Worm (Caenorhabditis elegans): ENCODE results near the gene CC8.3.
A peak's percentile ranks its signal among the peaks of the same experiment; 100 is the strongest.

Gene CC8.3

DNA sequence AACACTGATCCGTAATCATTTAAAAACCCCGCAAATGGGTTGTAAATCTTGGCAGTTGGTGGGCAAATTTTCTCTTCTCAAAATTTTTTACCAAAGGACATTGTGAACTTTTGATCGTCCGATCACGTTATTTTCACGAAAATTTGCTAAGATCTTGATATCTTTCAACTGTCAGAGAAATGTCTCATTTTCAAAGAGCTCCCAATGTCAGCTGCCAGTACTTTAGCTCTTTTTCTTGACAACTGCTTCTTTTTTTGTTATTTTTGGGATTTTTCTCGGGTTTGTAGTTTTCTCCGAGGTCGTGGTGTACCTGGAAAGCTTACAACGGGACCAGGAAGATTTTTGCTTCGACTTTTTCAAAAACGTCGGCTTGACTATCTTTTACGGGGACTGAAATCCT is 13.8 kb upstream of the CC8.3 start (continued):
- TF ChIP-seq Y116A8C.19 (tag; optimal IDR thresholded peaks at IDR 0.05; ENCODE audit: borderline replicate concordance): no peak
- peak; percentile 1 for TF ChIP-seq lin-39 (tag; optimal IDR thresholded peaks at IDR 0.05)
- TF ChIP-seq nhr-19 (GFP tag; conservative IDR thresholded peaks at IDR 0.05): peak; percentile 77
- no peak for TF ChIP-seq lin-35 (GFP tag; optimal IDR thresholded peaks at IDR 0.05)
- peak; percentile 4 for TF ChIP-seq nhr-85 (tag)
- TF ChIP-seq mep-1 (tag; optimal IDR thresholded peaks at IDR 0.05): peak; percentile 2
- no peak for TF ChIP-seq C04F5.9 (tag; optimal IDR thresholded peaks at IDR 0.05)
- TF ChIP-seq snpc-4 (tag; optimal IDR thresholded peaks at IDR 0.05): no peak
- no peak for TF ChIP-seq fkh-4 (tag; optimal IDR thresholded peaks at IDR 0.05; ENCODE audit: borderline replicate concordance)
- peak; percentile 35 to 57 for TF ChIP-seq lsy-2 (tag; optimal IDR thresholded peaks at IDR 0.05)
- TF ChIP-seq tbx-2 (tag; optimal IDR thresholded peaks at IDR 0.05): no peak
- no peak for TF ChIP-seq fkh-8 (tag; optimal IDR thresholded peaks at IDR 0.05)
- no peak for TF ChIP-seq nhr-12 (tag; optimal IDR thresholded peaks at IDR 0.05)
- peak; percentile 83 for TF ChIP-seq nhr-71 (tag; optimal IDR thresholded peaks at IDR 0.05)
- TF ChIP-seq lin-15B (tag; optimal IDR thresholded peaks at IDR 0.05): no peak
- no peak for TF ChIP-seq ceh-88 (GFP tag; IDR thresholded peaks at IDR 0.05)
- TF ChIP-seq efl-1 (optimal IDR thresholded peaks at IDR 0.05): peak in 1 of 2 experiments; percentile 4
- TF ChIP-seq efl-1 (GFP tag; optimal IDR thresholded peaks at IDR 0.05 in 1 of 2): no peak
- no peak for TF ChIP-seq nhr-90 (tag; optimal IDR thresholded peaks at IDR 0.05; ENCODE audit: poor library complexity)
- peak; percentile 15 for TF ChIP-seq unc-130 (tag; optimal IDR thresholded peaks at IDR 0.05)
- no peak for TF ChIP-seq alr-1 (tag; optimal IDR thresholded peaks at IDR 0.05; ENCODE audit: borderline replicate concordance)
- TF ChIP-seq rnt-1 (tag; optimal IDR thresholded peaks at IDR 0.05): peak; percentile 65
- TF ChIP-seq mdl-1 (tag; optimal IDR thresholded peaks at IDR 0.05): no peak

ce11 chrIV:3654823-3655222 is 12.7 kb upstream of the CC8.3 start:
- TF ChIP-seq nhr-71 (tag; optimal IDR thresholded peaks at IDR 0.05): peak; percentile 2
- peak; percentile 14 for TF ChIP-seq lin-14 (GFP tag; optimal IDR thresholded peaks at IDR 0.05)
- TF ChIP-seq blmp-1 (tag; optimal IDR thresholded peaks at IDR 0.05): no peak
- no peak for TF ChIP-seq ztf-11 (tag; optimal IDR thresholded peaks at IDR 0.05)
- TF ChIP-seq nhr-19 (GFP tag; conservative IDR thresholded peaks at IDR 0.05): 0 out of 2 replicates have a peak, but pooled peaks have one; percentile 2
- TF ChIP-seq efl-1 (optimal IDR thresholded peaks at IDR 0.05): no peak
- no peak for TF ChIP-seq efl-1 (GFP tag; optimal IDR thresholded peaks at IDR 0.05 in 1 of 2)
- TF ChIP-seq nhr-28 (tag; optimal IDR thresholded peaks at IDR 0.05): no peak
- TF ChIP-seq rnt-1 (tag; optimal IDR thresholded peaks at IDR 0.05): peak; percentile 63
- TF ChIP-seq nhr-11 (tag; optimal IDR thresholded peaks at IDR 0.05): no peak

DNA sequence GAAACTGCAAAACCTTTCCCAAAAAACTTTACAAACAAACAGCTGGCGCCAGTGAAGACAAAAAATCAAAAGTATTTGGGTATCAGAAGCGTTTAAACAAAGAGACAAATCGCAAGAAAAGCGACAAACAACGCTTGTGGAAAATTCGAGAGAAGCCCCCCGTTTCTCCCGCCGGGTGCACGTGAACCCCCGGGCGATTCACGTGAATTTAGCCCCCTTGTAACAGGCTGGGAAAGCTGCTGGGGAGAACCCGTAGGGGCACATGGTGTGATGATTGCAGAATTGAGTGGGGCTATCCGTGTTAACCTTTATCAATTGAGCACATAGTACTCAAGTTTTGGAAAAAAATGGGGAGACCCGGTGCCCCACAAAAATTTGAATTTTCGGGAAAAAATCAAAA is 12.1 kb upstream of the CC8.3 start:
- TF ChIP-seq lsy-2 (tag; optimal IDR thresholded peaks at IDR 0.05) (peak; percentile 56 to 76), lir-3 (tag; optimal IDR thresholded peaks at IDR 0.05; ENCODE audit: poor library complexity) (peak; percentile 28), egl-27 (tag; optimal IDR thresholded peaks at IDR 0.05) (peak in 1 of 2 experiments; percentile 9), alr-1 (tag; optimal IDR thresholded peaks at IDR 0.05; ENCODE audit: borderline replicate concordance) (no peak), swsn-7 (tag; optimal IDR thresholded peaks at IDR 0.05) (peak; percentile 68), tlp-1 (tag; optimal IDR thresholded peaks at IDR 0.05) (no peak), blmp-1 (tag; optimal IDR thresholded peaks at IDR 0.05) (peak; percentile 74), tbx-2 (tag; optimal IDR thresholded peaks at IDR 0.05) (peak; percentile 90), nhr-19 (GFP tag; conservative IDR thresholded peaks at IDR 0.05) (peak; percentile 94), nhr-11 (tag; optimal IDR thresholded peaks at IDR 0.05) (peak; percentile 28), C16A3.4 (tag; optimal IDR thresholded peaks at IDR 0.05) (peak; percentile 57), sup-37 (GFP tag; optimal IDR thresholded peaks at IDR 0.05) (peak; percentile 64), nhr-237 (tag; optimal IDR thresholded peaks at IDR 0.05) (no peak), pag-3 (tag; optimal IDR thresholded peaks at IDR 0.05; ENCODE audit: borderline replicate concordance, insufficient read depth) (no peak), unc-130 (tag; optimal IDR thresholded peaks at IDR 0.05) (peak; percentile 84), fkh-10 (GFP tag; optimal IDR thresholded peaks at IDR 0.05) (no peak), nhr-20 (tag; optimal IDR thresholded peaks at IDR 0.05) (peak; percentile 92), xbp-1 (tag; optimal IDR thresholded peaks at IDR 0.05) (peak; percentile 36), zip-4 (GFP tag; optimal IDR thresholded peaks at IDR 0.05) (no peak), efl-3 (GFP tag; optimal IDR thresholded peaks at IDR 0.05) (no peak), unc-30 (tag; optimal IDR thresholded peaks at IDR 0.05) (no peak), unc-86 (tag; optimal IDR thresholded peaks at IDR 0.05) (no peak), vab-15 (tag; optimal IDR thresholded peaks at IDR 0.05) (no peak), irx-1 (tag; optimal IDR thresholded peaks at IDR 0.05) (peak; percentile 29), rnt-1 (tag; optimal IDR thresholded peaks at IDR 0.05) (peak; percentile 94), nhr-85 (tag) (peak; percentile 84), nhr-47 (tag; optimal IDR thresholded peaks at IDR 0.05) (peak; percentile 70), C04F5.9 (tag; optimal IDR thresholded peaks at IDR 0.05) (no peak), mab-9 (GFP tag; IDR thresholded peaks at IDR 0.05) (0 out of 2 replicates have a peak, but pooled peaks have one; percentile 47), sox-4 (tag; optimal IDR thresholded peaks at IDR 0.05) (no peak)
